Fruit fly (Drosophila melanogaster) whole organism, embryonic: ENCODE measurements around the gene Doc2.
A peak's percentile ranks its signal among the peaks of the same experiment; 100 is the strongest.

ENCODE experiments used
- B-H2 ChIP-seq: fragments of 200-800 bp; sonication (Bioruptor generic); optimal IDR thresholded peaks from 2 replicates; lab custom pipeline; 2018; ENCODE audit warnings: missing biosample characterization, mild to moderate bottlenecking, missing genetic modification characterization
- Bdp1 ChIP-seq: fragments of 200-800 bp; sonication (Bioruptor generic); optimal IDR thresholded peaks from 3 replicates; lab custom pipeline; 2016; ENCODE audit warnings: missing biosample characterization, missing genetic modification characterization
- CG10366 ChIP-seq: fragments of 200-800 bp; sonication (Bioruptor generic); IDR thresholded peaks from 2 replicates; pipeline ENCODE4 v1.3.6; 2022; ENCODE audit warnings: missing biosample characterization, missing genetic modification characterization
- CG10959 ChIP-seq: fragments of 200-800 bp; sonication (Bioruptor generic); IDR thresholded peaks from 2 replicates; pipeline ENCODE4 v1.3.6; 2022; ENCODE audit warnings: missing biosample characterization, missing genetic modification characterization
- CG11504 ChIP-seq: fragments of 200-800 bp; sonication (Bioruptor generic); optimal IDR thresholded peaks from 3 replicates; lab custom pipeline; 2019; ENCODE audit warnings: missing biosample characterization, mild to moderate bottlenecking, missing genetic modification characterization, moderate library complexity
- CG12391 ChIP-seq: fragments of 200-800 bp; sonication (Bioruptor generic); optimal IDR thresholded peaks from 3 replicates; lab custom pipeline; 2018; ENCODE audit warnings: missing biosample characterization, mild to moderate bottlenecking, missing genetic modification characterization, moderate library complexity
- CG12659 ChIP-seq: fragments of 200-800 bp; sonication (Bioruptor generic); optimal IDR thresholded peaks from 3 replicates; lab custom pipeline; 2017; ENCODE audit warnings: mild to moderate bottlenecking, missing biosample characterization, missing genetic modification reagents, missing genetic modification characterization
- CG16815 ChIP-seq: fragments of 200-800 bp; sonication (Bioruptor generic); optimal IDR thresholded peaks from 3 replicates; lab custom pipeline; 2017; ENCODE audit warnings: missing biosample characterization, mild to moderate bottlenecking, missing genetic modification characterization
- CG18599 ChIP-seq: fragments of 200-800 bp; sonication (Bioruptor generic); optimal IDR thresholded peaks from 3 replicates; lab custom pipeline; 2017; ENCODE audit warnings: missing biosample characterization, missing genetic modification characterization, mild to moderate bottlenecking, moderate library complexity, missing genetic modification reagents
- CG2202 ChIP-seq: fragments of 200-800 bp; sonication (Bioruptor generic); optimal IDR thresholded peaks from 2 replicates; lab custom pipeline; 2018; ENCODE audit warnings: missing biosample characterization, mild to moderate bottlenecking, missing genetic modification characterization
- CG2889 ChIP-seq: fragments of 200-800 bp; sonication (Bioruptor generic); IDR thresholded peaks from 3 replicates; pipeline ENCODE4 v1.3.6; 2022; ENCODE audit warnings: missing biosample characterization, missing genetic modification characterization
- CG3163 ChIP-seq: fragments of 200-800 bp; sonication (Bioruptor generic); optimal IDR thresholded peaks from 3 replicates; lab custom pipeline; 2016; ENCODE audit warnings: missing biosample characterization, missing genetic modification characterization
- CG32772 ChIP-seq: fragments of 200-800 bp; sonication (Bioruptor generic); IDR thresholded peaks from 2 replicates; pipeline ENCODE4 v1.3.6; 2022; ENCODE audit warnings: missing biosample characterization, missing genetic modification characterization
- CG3407 ChIP-seq: fragments of 200-800 bp; sonication (Bioruptor generic); optimal IDR thresholded peaks from 2 replicates; lab custom pipeline; 2018; ENCODE audit warnings: missing biosample characterization, mild to moderate bottlenecking, missing genetic modification characterization
- CG3726 ChIP-seq: fragments of 200-800 bp; sonication (Bioruptor generic); IDR thresholded peaks from 3 replicates; pipeline ENCODE4, ENCODE4 v1.3.6; 2022; ENCODE audit warnings: missing biosample characterization, missing genetic modification characterization
- CG3838 ChIP-seq: fragments of 200-800 bp; sonication (Bioruptor generic); optimal IDR thresholded peaks from 3 replicates; lab custom pipeline; 2016; ENCODE audit warnings: missing biosample characterization, missing genetic modification characterization
- CG4424 ChIP-seq: fragments of 200-800 bp; sonication (Bioruptor generic); optimal IDR thresholded peaks from 3 replicates; lab custom pipeline; 2016; ENCODE audit warnings: missing biosample characterization, missing genetic modification characterization
- CG7271 ChIP-seq: fragments of 200-800 bp; sonication (Bioruptor generic); optimal IDR thresholded peaks from 2 replicates; lab custom pipeline; 2018; ENCODE audit warnings: missing biosample characterization, mild to moderate bottlenecking, missing genetic modification characterization, moderate library complexity
- CG7357 ChIP-seq: fragments of 200-800 bp; sonication (Bioruptor generic); IDR thresholded peaks from 3 replicates; pipeline ENCODE4 v1.3.6; 2022; ENCODE audit warnings: missing biosample characterization, missing genetic modification characterization
- CG8359 ChIP-seq: fragments of 200-800 bp; sonication (Bioruptor generic); optimal IDR thresholded peaks from 2 replicates; lab custom pipeline; 2017; ENCODE audit warnings: missing biosample characterization, mild to moderate bottlenecking, missing genetic modification characterization, borderline replicate concordance
- CG9215 ChIP-seq: fragments of 200-800 bp; sonication (Bioruptor generic); IDR thresholded peaks from 2 replicates; pipeline ENCODE4 v1.3.6; 2022; ENCODE audit warnings: missing biosample characterization, missing genetic modification characterization
- CG9797 ChIP-seq: fragments of 200-800 bp; sonication (Bioruptor generic); optimal IDR thresholded peaks from 3 replicates; lab custom pipeline; 2018; ENCODE audit warnings: missing biosample characterization, mild to moderate bottlenecking, missing genetic modification characterization
- Dp ChIP-seq: fragments of 200-800 bp; sonication (Bioruptor generic); optimal IDR thresholded peaks from 2 replicates; lab custom pipeline; 2018; ENCODE audit warnings: missing biosample characterization, mild to moderate bottlenecking, missing genetic modification characterization, moderate library complexity
- Gsc ChIP-seq: fragments of 200-800 bp; sonication (Bioruptor generic); IDR thresholded peaks from 2 replicates; pipeline ENCODE4 v1.3.6; 2022; ENCODE audit warnings: missing biosample characterization, missing genetic modification characterization
- HLH3B ChIP-seq: fragments of 200-800 bp; sonication (Bioruptor generic); IDR thresholded peaks from 2 replicates; pipeline ENCODE4 v1.3.6; 2022; ENCODE audit warnings: missing biosample characterization, missing genetic modification characterization
- Lim3 ChIP-seq: fragments of 200-800 bp; sonication (Bioruptor generic); IDR thresholded peaks from 2 replicates; pipeline ENCODE4 v1.3.6; 2022; ENCODE audit warnings: missing biosample characterization, missing genetic modification characterization
- Myb ChIP-seq: fragments of 200-800 bp; sonication (Bioruptor generic); optimal IDR thresholded peaks from 2 replicates; lab custom pipeline; 2016; ENCODE audit warnings: missing biosample characterization, missing genetic modification characterization
- Ptx1 ChIP-seq: fragments of 200-800 bp; sonication (Bioruptor generic); IDR thresholded peaks from 2 replicates; pipeline ENCODE4 v1.3.6; 2022; ENCODE audit warnings: missing biosample characterization, missing genetic modification characterization
- Sry-δ ChIP-seq: fragments of 200-800 bp; sonication (Bioruptor generic); optimal IDR thresholded peaks from 2 replicates; lab custom pipeline; 2016; ENCODE audit warnings: missing biosample characterization, missing genetic modification characterization
- Taf1 ChIP-seq: fragments of 200-800 bp; sonication (Bioruptor generic); IDR thresholded peaks from 2 replicates; pipeline ENCODE4 v1.3.6; 2022; ENCODE audit warnings: missing biosample characterization, missing genetic modification characterization
- aop ChIP-seq: fragments of 200-800 bp; sonication (Bioruptor generic); IDR thresholded peaks from 2 replicates; pipeline ENCODE4 v1.3.6; 2022; ENCODE audit warnings: missing biosample characterization, missing genetic modification characterization
- ara ChIP-seq: fragments of 200-800 bp; sonication (Bioruptor generic); IDR thresholded peaks from 2 replicates; pipeline ENCODE4 v1.3.6; 2022; ENCODE audit warnings: missing biosample characterization, missing genetic modification characterization
- ash1 ChIP-seq: fragments of 200-800 bp; sonication (Bioruptor generic); optimal IDR thresholded peaks from 2 replicates; lab custom pipeline; 2018; ENCODE audit warnings: missing biosample characterization, mild to moderate bottlenecking, missing genetic modification characterization
- bbx ChIP-seq: fragments of 200-800 bp; sonication (Bioruptor generic); IDR thresholded peaks from 2 replicates; pipeline ENCODE4 v1.3.6; 2022; ENCODE audit warnings: missing biosample characterization, missing genetic modification characterization; ENCODE audit not compliant: partially characterized antibody
- chn ChIP-seq: fragments of 200-800 bp; sonication (Bioruptor generic); optimal IDR thresholded peaks from 2 replicates; lab custom pipeline; 2016; ENCODE audit warnings: missing biosample characterization, missing genetic modification characterization
- dmrt11E ChIP-seq: fragments of 200-800 bp; sonication (Bioruptor generic); optimal IDR thresholded peaks from 3 replicates; lab custom pipeline; 2018; ENCODE audit warnings: missing biosample characterization, mild to moderate bottlenecking, missing genetic modification characterization, moderate library complexity
- dmrt99B ChIP-seq: fragments of 200-800 bp; sonication (Bioruptor generic); optimal IDR thresholded peaks from 2 replicates; lab custom pipeline; 2018; ENCODE audit warnings: missing biosample characterization, mild to moderate bottlenecking, missing genetic modification characterization, moderate library complexity
- fru ChIP-seq: fragments of >200 bp; optimal IDR thresholded peaks from 2 replicates; lab custom pipeline; 2017
- fu2 ChIP-seq: fragments of 200-800 bp; sonication (Bioruptor generic); optimal IDR thresholded peaks from 2 replicates; lab custom pipeline; 2016; ENCODE audit warnings: missing biosample characterization, missing genetic modification characterization
- nerfin-2 ChIP-seq: fragments of 200-800 bp; sonication (Bioruptor generic); IDR thresholded peaks from 2 replicates; pipeline ENCODE4 v1.3.6; 2022; ENCODE audit warnings: missing biosample characterization, missing genetic modification characterization; ENCODE audit not compliant: partially characterized antibody
- otp ChIP-seq: fragments of 200-800 bp; sonication (Bioruptor generic); IDR thresholded peaks from 3 replicates; pipeline ENCODE4, ENCODE4 v1.3.6; 2022; ENCODE audit warnings: missing biosample characterization, missing genetic modification characterization
- phol ChIP-seq: fragments of 200-800 bp; sonication (Bioruptor generic); optimal IDR thresholded peaks from 3 replicates; lab custom pipeline; 2018; ENCODE audit warnings: missing biosample characterization, mild to moderate bottlenecking, missing genetic modification characterization, moderate library complexity
- repo ChIP-seq: fragments of 200-800 bp; sonication (Bioruptor generic); optimal IDR thresholded peaks from 2 replicates; lab custom pipeline; 2016; ENCODE audit warnings: missing biosample characterization, missing genetic modification characterization
- row ChIP-seq: fragments of 200-800 bp; sonication (Bioruptor generic); IDR thresholded peaks from 3 replicates; pipeline ENCODE4 v1.3.6; 2022; ENCODE audit warnings: missing biosample characterization, missing genetic modification characterization
- scrt ChIP-seq: fragments of 200-800 bp; sonication (Bioruptor generic); optimal IDR thresholded peaks from 2 replicates; lab custom pipeline; 2018; ENCODE audit warnings: missing biosample characterization, mild to moderate bottlenecking, missing genetic modification characterization, moderate library complexity
- sim ChIP-seq: fragments of 200-800 bp; sonication (Bioruptor generic); IDR thresholded peaks from 2 replicates; pipeline ENCODE4 v1.3.6; 2022; ENCODE audit warnings: missing biosample characterization, missing genetic modification characterization
- sima ChIP-seq: fragments of 200-800 bp; sonication (Bioruptor generic); optimal IDR thresholded peaks from 2 replicates; lab custom pipeline; 2016; ENCODE audit warnings: missing biosample characterization, missing genetic modification characterization
- sna ChIP-seq: fragments of 200-800 bp; sonication (Bioruptor generic); IDR thresholded peaks from 2 replicates; pipeline ENCODE4 v1.3.6; 2022; ENCODE audit warnings: missing biosample characterization, missing genetic modification characterization; ENCODE audit not compliant: partially characterized antibody
- vvl ChIP-seq: fragments of 200-800 bp; sonication (Bioruptor generic); IDR thresholded peaks from 2 replicates; pipeline ENCODE4 v1.3.6; 2022; ENCODE audit warnings: missing biosample characterization, missing genetic modification characterization
- zen2 ChIP-seq: fragments of 200-800 bp; sonication (Bioruptor generic); IDR thresholded peaks from 3 replicates; pipeline ENCODE4 v1.3.6; 2022; ENCODE audit warnings: missing biosample characterization, missing genetic modification characterization; ENCODE audit not compliant: partially characterized antibody
- zfh1 ChIP-seq: fragments of 200-800 bp; sonication (Bioruptor generic); IDR thresholded peaks from 3 replicates; pipeline ENCODE4 v1.3.6; 2022; ENCODE audit warnings: missing biosample characterization, missing genetic modification characterization
- zfh2 ChIP-seq: fragments of 200-800 bp; sonication (Bioruptor generic); optimal IDR thresholded peaks from 2 replicates; lab custom pipeline; 2016; ENCODE audit warnings: missing biosample characterization, missing genetic modification characterization

Gene Doc2

DNA sequence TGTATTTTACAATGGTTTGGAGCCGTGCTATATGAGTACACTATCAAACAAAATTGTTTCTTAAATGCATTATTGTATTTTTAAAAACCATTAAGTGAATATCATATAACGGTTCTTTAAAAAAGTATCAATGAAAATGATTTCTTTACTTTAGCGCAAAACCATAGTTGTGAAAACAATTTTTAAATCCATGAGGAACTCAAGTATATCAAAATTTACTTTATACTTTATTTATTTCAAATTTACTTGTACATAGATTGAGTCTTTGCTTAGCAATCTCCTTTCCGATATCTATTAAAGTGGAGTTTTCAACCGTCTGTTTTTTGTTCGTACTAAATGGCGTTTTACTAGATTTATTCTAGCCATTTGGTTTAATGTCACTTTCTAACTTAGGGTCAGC is 28.0 kb upstream of the Doc2 start, which contains the start of gene Argk2 (continued):
- TF ChIP-seq CG9215 (GFP tag; lab: Robert Waterston, UW) = no peak
- TF ChIP-seq CG4424 = no peak
- TF ChIP-seq CG10366 = no peak; the same call in 1 of the 2 replicates
- 0 out of 2 replicates have a peak, but pooled peaks have one; percentile 10 for TF ChIP-seq bbx (GFP tag; lab: Robert Waterston, UW)
- TF ChIP-seq dmrt99B = no peak
- no peak for TF ChIP-seq CG7357
- TF ChIP-seq CG7271 = no peak
- TF ChIP-seq nerfin-2 = no peak
- TF ChIP-seq Myb (GFP tag; lab: Kevin White, UChicago) = peak; percentile 69
- TF ChIP-seq aop (GFP tag; lab: Robert Waterston, UW) = no peak
- no peak for TF ChIP-seq sim (GFP tag; lab: Robert Waterston, UW)
- TF ChIP-seq Taf1 (GFP tag; lab: Robert Waterston, UW) = no peak
- no peak for TF ChIP-seq CG18599 (GFP tag; lab: Kevin White, UChicago)
- TF ChIP-seq Gsc (GFP tag; lab: Robert Waterston, UW) = no peak
- no peak for TF ChIP-seq Lim3 (GFP tag; lab: Robert Waterston, UW)
- no peak for TF ChIP-seq row (GFP tag; lab: Robert Waterston, UW)
- TF ChIP-seq CG11504 (tag; lab: Kevin White, UChicago) = peak; percentile 35
- TF ChIP-seq CG3726 (GFP tag; lab: Robert Waterston, UW) = no peak
- TF ChIP-seq fru (lab: Kevin White, UChicago) = no peak
- no peak for TF ChIP-seq B-H2
- no peak for TF ChIP-seq CG12391
- TF ChIP-seq CG9797 (GFP tag; lab: Kevin White, UChicago) = no peak
- no peak for TF ChIP-seq sima (GFP tag; lab: Kevin White, UChicago)
- TF ChIP-seq CG2889 (GFP tag; lab: Robert Waterston, UW) = no peak
- TF ChIP-seq otp (GFP tag; lab: Robert Waterston, UW) = no peak
- TF ChIP-seq chn = no peak
- TF ChIP-seq CG8359 (GFP tag; lab: Kevin White, UChicago) = no peak
- TF ChIP-seq CG16815 (GFP tag; lab: Kevin White, UChicago) = no peak
- TF ChIP-seq Dp (GFP tag; lab: Kevin White, UChicago) = no peak
- TF ChIP-seq fu2 = no peak
- TF ChIP-seq zfh1 = no peak
- no peak for TF ChIP-seq CG3838 (GFP tag; lab: Kevin White, UChicago)
- peak; percentile 51 for TF ChIP-seq Ptx1 (GFP tag; lab: Robert Waterston, UW)
- TF ChIP-seq vvl = peak; percentile 40; the same call in 1 of the 2 replicates
- TF ChIP-seq scrt (GFP tag; lab: Kevin White, UChicago) = no peak
- no peak for TF ChIP-seq HLH3B (GFP tag; lab: Robert Waterston, UW)
- no peak for TF ChIP-seq Bdp1 (GFP tag; lab: Kevin White, UChicago)
- TF ChIP-seq zfh2 (GFP tag; lab: Kevin White, UChicago) = no peak
- no peak for TF ChIP-seq CG3163
- TF ChIP-seq CG2202 = no peak
- peak; percentile 5; the same call in 1 of the 2 replicates for TF ChIP-seq CG32772 (GFP tag; lab: Robert Waterston, UW)
- peak; percentile 2 for TF ChIP-seq CG12659
- TF ChIP-seq phol (tag; lab: Kevin White, UChicago) = peak; percentile 18
- no peak for TF ChIP-seq Sry-δ
- TF ChIP-seq ara (GFP tag; lab: Robert Waterston, UW) = no peak
- TF ChIP-seq repo = no peak
- TF ChIP-seq ash1 = no peak
- no peak for TF ChIP-seq sna (GFP tag; lab: Robert Waterston, UW)
- TF ChIP-seq CG10959 (GFP tag; lab: Robert Waterston, UW) = no peak
- no peak for TF ChIP-seq CG3407 (GFP tag; lab: Kevin White, UChicago)
- no peak for TF ChIP-seq dmrt11E (tag; lab: Kevin White, UChicago)
- no peak for TF ChIP-seq zen2 (GFP tag; lab: Robert Waterston, UW)
